Worm (Caenorhabditis elegans) whole organism, L4/young adult: Measurements from ENCODE around the gene slc-25A10.

Source experiments
- W03F9.2 ChIP-seq: fragments of 150-350 bp; optimal IDR thresholded peaks from 2 replicates; lab custom pipeline; 2014; ENCODE audit warnings: missing biosample characterization, missing genetic modification characterization
- dao-5 ChIP-seq: sonication (generic microtip); optimal IDR thresholded peaks from 2 replicates; lab custom pipeline; 2016; ENCODE audit warnings: missing genotype, missing genetic modification characterization, moderate library complexity, missing compliant biosample characterization
- him-1 ChIP-seq: sonication (generic microtip); optimal IDR thresholded peaks from 2 replicates; lab custom pipeline; 2016; ENCODE audit warnings: missing genotype, missing genetic modification reagents, missing genetic modification characterization, missing compliant biosample characterization

The slc-25A10 gene

ce11 chrX:6742011-6742683 is 16.7 kb upstream of the slc-25A10 start, which contains the start of gene mdl-1:
mdl-1 (plus strand) TSS chrX:6742351.
- TF ChIP-seq W03F9.2 (tag; lab: Kevin White, UChicago): no peak
- no peak for TF ChIP-seq dao-5
- peak; percentile 4 for TF ChIP-seq him-1 (tag; lab: Kevin White, UChicago)

ce11 chrX:6741532-6741931 is 16.1 kb upstream of the slc-25A10 start:
- TF ChIP-seq him-1 (tag; lab: Kevin White, UChicago): no peak
- TF ChIP-seq W03F9.2 (tag; lab: Kevin White, UChicago): peak; percentile 1

- TF ChIP-seq dao-5 (no peak), him-1 (tag; lab: Kevin White, UChicago) (no peak), W03F9.2 (tag; lab: Kevin White, UChicago) (no peak)
Measured at ce11 chrX:6740983-6741365, 15.5 kb upstream of the slc-25A10 start.

ce11 chrX:6740282-6740982 is 15.0 kb upstream of the slc-25A10 start:
- TF ChIP-seq him-1 (tag; lab: Kevin White, UChicago) (peak; percentile 38), W03F9.2 (tag; lab: Kevin White, UChicago) (no peak)

- TF ChIP-seq him-1 (tag; lab: Kevin White, UChicago) (peak; percentile 19), dao-5 (no peak)
Measured at ce11 chrX:6739034-6740008, 13.9 kb upstream of the slc-25A10 start.

ce11 chrX:6738535-6738934 is 13.1 kb upstream of the slc-25A10 start:
- no peak for TF ChIP-seq him-1 (tag; lab: Kevin White, UChicago)
- no peak for TF ChIP-seq W03F9.2 (tag; lab: Kevin White, UChicago)
- no peak for TF ChIP-seq dao-5

ce11 chrX:6737329-6738008 is 12.0 kb upstream of the slc-25A10 start:
- no peak for TF ChIP-seq dao-5
- peak; percentile 84 for TF ChIP-seq him-1 (tag; lab: Kevin White, UChicago)

ce11 chrX:6736358-6736991 is 11.0 kb upstream of the slc-25A10 start:
- TF ChIP-seq dao-5: no peak
- TF ChIP-seq W03F9.2 (tag; lab: Kevin White, UChicago): peak; percentile 37

- TF ChIP-seq W03F9.2 (tag; lab: Kevin White, UChicago): no peak
- no peak for TF ChIP-seq him-1 (tag; lab: Kevin White, UChicago)
- no peak for TF ChIP-seq dao-5
Measured at ce11 chrX:6735494-6735893, 10.0 kb upstream of the slc-25A10 start.

ce11 chrX:6733201-6733600 is 7.7 kb upstream of the slc-25A10 start, which contains the start of gene R03E9.2:
R03E9.2 (minus strand) TSS chrX:6733301.
- no peak for TF ChIP-seq W03F9.2 (tag; lab: Kevin White, UChicago)
- TF ChIP-seq dao-5: no peak
- no peak for TF ChIP-seq him-1 (tag; lab: Kevin White, UChicago)

- TF ChIP-seq W03F9.2 (tag; lab: Kevin White, UChicago) (no peak), him-1 (tag; lab: Kevin White, UChicago) (no peak), dao-5 (no peak)
Measured at ce11 chrX:6729593-6729992, 4.1 kb upstream of the slc-25A10 start, which contains the start of gene K11G12.6. K11G12.6 (minus strand) TSS chrX:6729657.

- TF ChIP-seq dao-5 (no peak), him-1 (tag; lab: Kevin White, UChicago) (no peak), W03F9.2 (tag; lab: Kevin White, UChicago) (no peak)
Measured at ce11 chrX:6728820-6729396, 3.4 kb upstream of the slc-25A10 start.
